Worm (Caenorhabditis elegans) whole organism, L2 larva: ENCODE measurements around the gene twk-20.

ENCODE experiments used
- C34F6.9 ChIP-seq: fragments of 150-350 bp; optimal IDR thresholded peaks from 2 replicates; lab custom pipeline; 2014; ENCODE audit warnings: missing biosample characterization, missing genetic modification characterization
- F13H6.1 ChIP-seq: sonication (generic microtip); optimal IDR thresholded peaks from 2 replicates; lab custom pipeline; 2016; ENCODE audit warnings: missing genetic modification characterization, missing compliant biosample characterization
- Y55F3AM.14 ChIP-seq: fragments of 200-800 bp; sonication (Bioruptor generic); optimal IDR thresholded peaks from 2 replicates; lab custom pipeline; 2018; ENCODE audit warnings: mild to moderate bottlenecking, missing genetic modification characterization, missing compliant biosample characterization
- ZK546.5 ChIP-seq: sonication (generic microtip); optimal IDR thresholded peaks from 2 replicates; lab custom pipeline; 2017; ENCODE audit warnings: missing biosample characterization, missing genetic modification characterization
- ama-1 ChIP-seq: fragments of 150-350 bp; optimal IDR thresholded peaks from 2 replicates; lab custom pipeline; 2018; ENCODE audit warnings: inconsistent platforms
- blmp-1 ChIP-seq: sonication (generic microtip); optimal IDR thresholded peaks from 2 replicates; lab custom pipeline; 2017; ENCODE audit warnings: missing genetic modification characterization, mild to moderate bottlenecking, missing compliant biosample characterization, antibody characterized with exemption, moderate library complexity; ENCODE audit not compliant: insufficient read depth
- ceh-16 ChIP-seq: fragments of 150-350 bp; optimal IDR thresholded peaks from 2 replicates; lab custom pipeline; 2014; ENCODE audit warnings: missing biosample characterization, missing genetic modification characterization
- ceh-82 ChIP-seq: fragments of 150-350 bp; optimal IDR thresholded peaks from 2 replicates; lab custom pipeline; 2014; ENCODE audit warnings: missing biosample characterization, missing genetic modification characterization
- crh-2 ChIP-seq: sonication (generic microtip); optimal IDR thresholded peaks from 2 replicates; lab custom pipeline; 2017; ENCODE audit warnings: missing biosample characterization, missing genetic modification characterization
- dmd-4 ChIP-seq: sonication (generic microtip); optimal IDR thresholded peaks from 2 replicates; lab custom pipeline; 2017; ENCODE audit warnings: missing biosample characterization, missing genetic modification characterization
- elt-1 ChIP-seq: fragments of 150-350 bp; optimal IDR thresholded peaks from 2 replicates; lab custom pipeline; 2014; ENCODE audit warnings: missing biosample characterization, missing genetic modification characterization
- elt-3 ChIP-seq: sonication (generic microtip); optimal IDR thresholded peaks from 2 replicates; lab custom pipeline; 2017; ENCODE audit warnings: missing biosample characterization, missing genetic modification characterization
- lin-11 ChIP-seq: fragments of 150-350 bp; sonication (generic microtip); optimal IDR thresholded peaks from 2 replicates; lab custom pipeline; 2014; ENCODE audit warnings: missing biosample characterization, missing genetic modification characterization, inconsistent platforms, mixed read lengths
- lin-13 ChIP-seq: fragments of 150-350 bp; optimal IDR thresholded peaks from 2 replicates; lab custom pipeline; 2014; ENCODE audit warnings: missing biosample characterization, missing genetic modification reagents, missing genetic modification characterization
- lin-39 ChIP-seq: fragments of 150-350 bp; optimal IDR thresholded peaks from 2 replicates; lab custom pipeline; 2014; ENCODE audit warnings: missing biosample characterization, missing genetic modification reagents, missing genetic modification characterization
- lsy-2 ChIP-seq, 2 experiments: fragments of 150-350 bp in 1 of 2; sonication (generic microtip) in 1 of 2; optimal IDR thresholded peaks; 2 replicates each; lab custom pipeline; 2014 to 2017; ENCODE audit warnings: missing biosample characterization in 2 of 2, missing genetic modification characterization in 2 of 2
- mab-5 ChIP-seq: fragments of 150-350 bp; optimal IDR thresholded peaks from 2 replicates; lab custom pipeline; 2014; ENCODE audit warnings: missing biosample characterization, missing genetic modification characterization
- mbf-1 ChIP-seq: sonication (generic microtip); optimal IDR thresholded peaks from 2 replicates; lab custom pipeline; 2017; ENCODE audit warnings: missing biosample characterization, missing genetic modification characterization
- mdl-1 ChIP-seq, 2 experiments: fragments of 150-350 bp in 1 of 2; sonication (generic microtip) in 1 of 2; optimal IDR thresholded peaks; 2 replicates each; lab custom pipeline; 2017; ENCODE audit warnings: missing biosample characterization in 2 of 2, missing genetic modification characterization in 2 of 2
- nhr-10 ChIP-seq: sonication (generic microtip); optimal IDR thresholded peaks from 2 replicates; lab custom pipeline; 2017; ENCODE audit warnings: missing biosample characterization, missing genetic modification characterization
- nhr-11 ChIP-seq: fragments of 150-350 bp; optimal IDR thresholded peaks from 2 replicates; lab custom pipeline; 2014; ENCODE audit warnings: missing biosample characterization, missing genetic modification characterization
- nhr-12 ChIP-seq: fragments of 150-350 bp; optimal IDR thresholded peaks from 2 replicates; lab custom pipeline; 2014; ENCODE audit warnings: missing biosample characterization, missing genetic modification characterization
- nhr-129 ChIP-seq: fragments of 150-350 bp; optimal IDR thresholded peaks from 2 replicates; lab custom pipeline; 2014; ENCODE audit warnings: missing biosample characterization, missing genetic modification characterization
- nhr-21 ChIP-seq: fragments of 150-350 bp; optimal IDR thresholded peaks from 2 replicates; lab custom pipeline; 2014; ENCODE audit warnings: missing biosample characterization, missing genetic modification characterization
- nhr-23 ChIP-seq: fragments of 150-350 bp; optimal IDR thresholded peaks from 2 replicates; lab custom pipeline; 2014; ENCODE audit warnings: missing biosample characterization, missing genetic modification reagents, missing genetic modification characterization
- nhr-237 ChIP-seq: fragments of 150-350 bp; optimal IDR thresholded peaks from 2 replicates; lab custom pipeline; 2014; ENCODE audit warnings: missing biosample characterization, missing genetic modification characterization
- nhr-25 ChIP-seq: fragments of 150-350 bp; sonication (generic microtip); optimal IDR thresholded peaks from 3 replicates; lab custom pipeline; 2014; ENCODE audit warnings: missing biosample characterization, missing genetic modification characterization
- nhr-6 ChIP-seq: fragments of 150-350 bp; optimal IDR thresholded peaks from 2 replicates; lab custom pipeline; 2014; ENCODE audit warnings: missing biosample characterization, missing genetic modification characterization
- nhr-77 ChIP-seq: fragments of 150-350 bp; optimal IDR thresholded peaks from 2 replicates; lab custom pipeline; 2014; ENCODE audit warnings: missing biosample characterization, missing genetic modification characterization
- sem-4 ChIP-seq: fragments of 150-350 bp; optimal IDR thresholded peaks from 2 replicates; lab custom pipeline; 2014; ENCODE audit warnings: missing biosample characterization, missing genetic modification reagents, missing genetic modification characterization
- skn-1 ChIP-seq: sonication (generic microtip); optimal IDR thresholded peaks from 2 replicates; lab custom pipeline; 2017; ENCODE audit warnings: missing biosample characterization, missing genetic modification characterization
- sma-3 ChIP-seq: sonication (generic microtip); optimal IDR thresholded peaks from 2 replicates; lab custom pipeline; 2016; ENCODE audit warnings: missing genetic modification reagents, missing genetic modification characterization, missing compliant biosample characterization
- snpc-4 ChIP-seq: fragments of 150-350 bp; optimal IDR thresholded peaks from 2 replicates; lab custom pipeline; 2014; ENCODE audit warnings: missing biosample characterization, missing genetic modification characterization
- unc-39 ChIP-seq: fragments of 150-350 bp; optimal IDR thresholded peaks from 2 replicates; lab custom pipeline; 2014; ENCODE audit warnings: missing biosample characterization, missing genetic modification characterization
- unc-55 ChIP-seq: fragments of 150-350 bp; sonication (generic microtip); optimal IDR thresholded peaks from 3 replicates; lab custom pipeline; 2014; ENCODE audit warnings: missing biosample characterization, missing genetic modification reagents, missing genetic modification characterization
- ztf-1 ChIP-seq: fragments of 200-800 bp; sonication (Bioruptor generic); conservative IDR thresholded peaks from 2 replicates; pipeline ENCODE4 v1.3.6; 2022; ENCODE audit warnings: missing genetic modification characterization, missing compliant biosample characterization
- ztf-11 ChIP-seq: sonication (generic microtip); optimal IDR thresholded peaks from 2 replicates; lab custom pipeline; 2017; ENCODE audit warnings: missing biosample characterization, missing genetic modification characterization
- ztf-4 ChIP-seq: fragments of 150-350 bp; optimal IDR thresholded peaks from 2 replicates; lab custom pipeline; 2014; ENCODE audit warnings: missing biosample characterization, missing genetic modification characterization

The twk-20 gene

DNA sequence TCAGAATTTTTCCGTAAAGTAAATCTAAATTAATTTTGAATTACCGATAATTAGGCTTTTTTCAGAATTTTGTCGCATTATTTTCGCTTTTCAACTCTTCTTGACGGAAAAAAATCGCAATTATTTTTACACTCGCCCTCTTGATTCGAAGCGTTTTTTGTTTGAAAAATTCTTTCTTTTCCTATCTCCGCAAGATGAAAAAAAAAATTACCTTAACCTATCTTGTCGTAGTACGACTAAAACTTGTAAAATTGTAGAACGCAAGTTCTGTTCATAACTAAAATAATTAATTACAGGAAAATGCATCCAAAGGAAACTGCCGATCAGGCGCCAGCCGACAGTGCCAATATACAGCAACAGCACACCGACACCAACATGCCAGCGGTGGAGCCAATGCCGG, 39.5 kb upstream of the twk-20 start, which contains the start of gene F54B11.7:
TSS of gene F54B11.7 (plus strand) at position 301 of the 400 bp plus-strand sequence.
- TF ChIP-seq unc-55 (GFP tag; lab: Kevin White, UChicago) (no peak), Y55F3AM.14 (GFP tag; lab: Kevin White, UChicago) (no peak), skn-1 (tag; lab: Kevin White, UChicago) (no peak), mab-5 (no peak), nhr-12 (tag; lab: Kevin White, UChicago) (no peak), C34F6.9 (no peak), crh-2 (tag; lab: Kevin White, UChicago) (no peak), ZK546.5 (tag; lab: Kevin White, UChicago) (no peak), dmd-4 (tag; lab: Kevin White, UChicago) (no peak), nhr-21 (tag; lab: Kevin White, UChicago) (no peak), mbf-1 (tag; lab: Kevin White, UChicago) (no peak), nhr-25 (tag; lab: Kevin White, UChicago) (no peak)

DNA sequence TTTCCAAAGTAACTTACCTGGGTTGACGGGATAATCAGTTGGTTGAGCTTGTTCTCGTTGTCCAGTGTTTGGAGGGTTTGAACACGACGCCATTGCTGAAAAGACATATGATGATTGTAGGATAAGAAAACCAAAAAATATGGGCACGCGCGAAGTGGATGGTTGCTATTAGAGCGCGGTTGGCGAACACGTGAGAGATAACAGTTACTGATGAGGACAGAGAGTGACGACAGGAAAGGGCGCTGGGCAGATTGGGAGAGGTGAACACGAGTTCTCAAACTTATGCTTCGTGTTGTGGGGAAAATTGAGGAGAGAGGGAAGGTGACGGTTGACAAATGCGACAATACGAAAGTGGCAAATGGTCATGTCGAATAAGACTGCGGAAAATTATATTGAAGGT, 35.9 kb upstream of the twk-20 start, which contains the start of gene F54B11.8:
TSS of gene F54B11.8 (minus strand) at position 101 of the 400 bp plus-strand sequence.
- TF ChIP-seq mdl-1 (tag; optimal IDR thresholded peaks at IDR 0.05; lab: Kevin White, UChicago) (no peak), ama-1 (lab: Kevin White, UChicago) (no peak), nhr-23 (no peak), mbf-1 (tag; lab: Kevin White, UChicago) (no peak), sem-4 (tag; lab: Kevin White, UChicago) (no peak), sma-3 (GFP tag; lab: Kevin White, UChicago) (no peak), nhr-25 (tag; lab: Kevin White, UChicago) (no peak), elt-3 (tag; lab: Kevin White, UChicago) (no peak), ztf-11 (tag; lab: Kevin White, UChicago) (no peak), crh-2 (tag; lab: Kevin White, UChicago) (no peak), dmd-4 (tag; lab: Kevin White, UChicago) (no peak), skn-1 (tag; lab: Kevin White, UChicago) (no peak), nhr-129 (tag; lab: Kevin White, UChicago) (no peak), lin-11 (tag; lab: Kevin White, UChicago) (no peak), nhr-21 (tag; lab: Kevin White, UChicago) (no peak), mab-5 (no peak), ztf-1 (GFP tag; lab: Robert Waterston, UW) (no peak)

DNA sequence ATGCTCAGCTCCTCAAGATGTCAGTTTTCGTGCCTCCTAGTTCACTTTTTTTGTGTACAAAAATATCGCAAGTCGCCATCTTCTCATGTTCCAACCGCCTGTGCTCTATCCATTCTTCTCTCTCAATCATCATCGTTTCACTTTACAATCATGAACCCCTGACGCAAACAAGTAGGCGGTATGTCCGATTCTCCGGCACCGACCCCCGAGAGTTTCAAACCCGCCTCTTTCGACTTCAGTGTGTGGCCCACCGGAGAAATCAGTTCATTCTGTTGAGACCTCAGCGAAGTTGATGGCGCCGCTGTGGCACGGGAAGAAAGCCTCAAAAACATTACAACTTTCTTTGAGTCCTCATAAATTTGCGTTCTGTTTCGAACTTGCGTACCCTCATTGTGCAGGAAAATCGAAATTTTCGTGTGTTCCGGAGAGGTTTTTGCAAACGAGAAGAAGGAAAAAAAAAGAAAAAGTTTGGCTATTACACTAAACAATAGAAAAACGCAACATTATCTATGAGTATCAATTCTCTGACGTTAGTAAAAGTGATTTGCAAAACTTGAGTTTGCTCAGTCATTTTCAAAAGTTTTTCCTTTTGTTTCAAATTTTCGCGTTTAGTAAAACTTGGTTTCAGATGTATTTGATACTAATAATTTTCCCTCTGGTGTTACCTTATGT, 34.6 kb upstream of the twk-20 start, which contains the start of gene F54B11.9:
TSS of gene F54B11.9 (plus strand) at position 622 of the 672 bp plus-strand sequence.
- TF ChIP-seq nhr-129 (tag; lab: Kevin White, UChicago) (peak; percentile 59), F13H6.1 (tag; lab: Kevin White, UChicago) (peak; percentile 43), ceh-16 (no peak), mdl-1 (tag; optimal IDR thresholded peaks at IDR 0.05; lab: Kevin White, UChicago) (no peak)

DNA sequence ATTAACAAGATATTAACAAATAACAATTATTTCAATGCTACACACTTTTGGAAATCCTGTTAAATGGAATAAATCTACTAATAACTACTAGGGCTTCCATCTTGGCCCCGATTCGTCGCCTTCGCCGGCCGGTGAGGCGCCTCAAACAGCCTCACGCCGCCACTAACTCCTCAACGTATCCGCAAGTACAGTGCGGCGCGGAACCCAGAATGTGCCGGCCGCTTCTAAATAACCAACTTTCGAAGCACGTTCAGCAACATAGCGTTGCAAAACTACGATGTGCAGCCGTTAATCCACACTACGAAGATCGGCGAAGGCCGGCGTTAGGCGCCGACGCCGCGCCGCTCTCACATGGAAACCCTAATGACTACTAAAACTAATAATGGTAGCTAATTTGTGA, 33.8 kb upstream of the twk-20 start:
- TF ChIP-seq sem-4 (tag; lab: Kevin White, UChicago) (no peak), snpc-4 (tag; lab: Kevin White, UChicago) (peak; percentile 26), ztf-4 (no peak), lin-13 (GFP tag; lab: Kevin White, UChicago) (no peak)
- TF ChIP-seq, all 48 proteins: peak for 1

DNA sequence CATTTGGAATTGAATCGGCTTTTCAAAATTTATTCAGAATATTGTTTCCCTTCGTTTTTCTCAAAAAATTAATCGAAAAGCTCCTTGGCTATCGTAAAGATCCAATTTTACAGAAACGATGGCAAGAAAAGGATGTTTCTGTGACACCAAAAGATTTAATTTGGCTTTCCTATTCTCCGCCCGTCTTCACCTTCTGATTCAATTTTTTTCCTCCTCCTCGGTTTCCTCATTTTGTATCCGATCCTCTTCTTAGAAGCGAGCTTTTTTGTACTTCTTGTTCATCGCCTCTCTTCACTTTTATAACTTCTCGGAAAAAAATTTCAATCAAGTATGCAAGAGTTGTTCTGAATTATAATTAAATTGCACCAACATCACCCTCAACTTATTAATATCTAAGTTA, 29.6 kb upstream of the twk-20 start:
- TF ChIP-seq elt-1 (no peak), unc-39 (no peak), nhr-10 (tag; lab: Kevin White, UChicago) (no peak), snpc-4 (tag; lab: Kevin White, UChicago) (no peak), ceh-82 (tag; lab: Kevin White, UChicago) (no peak), nhr-237 (tag; lab: Kevin White, UChicago) (no peak), lin-39 (tag; lab: Kevin White, UChicago) (no peak), sma-3 (GFP tag; lab: Kevin White, UChicago) (no peak), lsy-2 (tag; optimal IDR thresholded peaks at IDR 0.05; lab: Kevin White, UChicago) (no peak), sem-4 (tag; lab: Kevin White, UChicago) (no peak), blmp-1 (no peak), dmd-4 (tag; lab: Kevin White, UChicago) (no peak), nhr-77 (tag; lab: Kevin White, UChicago) (no peak), nhr-11 (no peak), F13H6.1 (tag; lab: Kevin White, UChicago) (no peak), nhr-25 (tag; lab: Kevin White, UChicago) (no peak), mbf-1 (tag; lab: Kevin White, UChicago) (no peak), ztf-1 (GFP tag; lab: Robert Waterston, UW) (no peak), nhr-6 (tag; lab: Kevin White, UChicago) (no peak), unc-55 (GFP tag; lab: Kevin White, UChicago) (no peak)
